Worm (Caenorhabditis elegans): ENCODE results near the gene F57H12.6.
A peak's percentile ranks its signal among the peaks of the same experiment; 100 is the strongest.

DNA sequence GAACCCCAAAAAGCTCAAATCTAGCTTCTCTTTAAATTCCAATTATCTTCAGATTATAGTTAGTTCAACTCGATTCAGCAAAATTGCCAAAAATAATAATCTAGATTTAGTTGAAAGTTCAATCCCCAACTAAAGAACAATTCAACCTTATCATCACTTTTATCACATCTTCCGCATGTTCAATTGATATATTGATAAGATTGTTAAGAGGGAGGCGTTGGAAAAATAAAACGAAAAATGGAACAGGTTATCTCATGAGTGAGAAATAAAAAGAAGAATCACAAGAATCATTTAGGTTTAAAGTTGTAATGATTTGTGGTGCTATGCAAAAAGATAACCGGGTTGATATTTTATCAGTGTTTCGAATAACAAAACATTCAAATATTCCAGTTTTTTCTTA is 9.6 kb upstream of the F57H12.6 start:
- TF ChIP-seq efl-3 (GFP tag; optimal IDR thresholded peaks at IDR 0.05) (no peak), blmp-1 (tag; optimal IDR thresholded peaks at IDR 0.05) (peak; percentile 55), lin-14 (GFP tag; optimal IDR thresholded peaks at IDR 0.05) (no peak), nhr-77 (tag; optimal IDR thresholded peaks at IDR 0.05) (no peak)

Data from whole organism, L1 larva.